Worm (Caenorhabditis elegans): ENCODE data around the gene nse-4.

- TF ChIP-seq cnd-1 (tag; optimal IDR thresholded peaks at IDR 0.05) (no peak), snpc-4 (tag; optimal IDR thresholded peaks at IDR 0.05) (no peak), nhr-28 (tag; optimal IDR thresholded peaks at IDR 0.05) (no peak), elt-1 (tag; optimal IDR thresholded peaks at IDR 0.05; ENCODE audit: borderline replicate concordance, insufficient read depth) (no peak), lin-32 (GFP tag; optimal IDR thresholded peaks at IDR 0.05) (no peak), unc-62 (GFP tag; optimal IDR thresholded peaks at IDR 0.05) (no peak)
These were observed 27.7 kb upstream of the nse-4 start for ce11 chrIV:11452928-11453327.
